Worm (Caenorhabditis elegans) whole organism, mixed stage, embryonic: ENCODE measurements around the gene K01A6.5.

Experiments used
- M03D4.4 ChIP-seq: sonication (generic microtip); optimal IDR thresholded peaks from 2 replicates; lab custom pipeline; 2017; ENCODE audit warnings: mild to moderate bottlenecking, missing genetic modification characterization, missing compliant biosample characterization
- bed-3 ChIP-seq: fragments of 200-800 bp; sonication (Bioruptor generic); optimal IDR thresholded peaks from 3 replicates; lab custom pipeline; 2018; ENCODE audit warnings: mild to moderate bottlenecking, missing genetic modification characterization, moderate library complexity, missing compliant biosample characterization
- blmp-1 ChIP-seq: fragments of 150-350 bp; optimal IDR thresholded peaks from 2 replicates; lab custom pipeline; 2014; ENCODE audit warnings: missing biosample characterization, missing genetic modification characterization
- ceh-39 ChIP-seq: fragments of 150-350 bp; optimal IDR thresholded peaks from 2 replicates; lab custom pipeline; 2014; ENCODE audit warnings: missing biosample characterization, missing genetic modification characterization
- ceh-43 ChIP-seq: fragments of 200-800 bp; sonication (Bioruptor generic); optimal IDR thresholded peaks from 2 replicates; lab custom pipeline; 2018; ENCODE audit warnings: mild to moderate bottlenecking, missing genetic modification characterization, moderate library complexity, missing compliant biosample characterization
- ceh-83 ChIP-seq: fragments of 200-800 bp; sonication (Bioruptor generic); optimal IDR thresholded peaks from 2 replicates; lab custom pipeline; 2018; ENCODE audit warnings: mild to moderate bottlenecking, missing genetic modification characterization, missing compliant biosample characterization
- ces-1 ChIP-seq: fragments of 150-350 bp; optimal IDR thresholded peaks from 2 replicates; lab custom pipeline; 2014; ENCODE audit warnings: missing biosample characterization, missing genetic modification reagents, missing genetic modification characterization
- cnd-1 ChIP-seq: fragments of 200-800 bp; sonication (Bioruptor generic); optimal IDR thresholded peaks from 2 replicates; lab custom pipeline; 2018; ENCODE audit warnings: mild to moderate bottlenecking, missing genetic modification characterization, missing compliant biosample characterization
- drap-1 ChIP-seq: fragments of 200-800 bp; sonication (Bioruptor generic); optimal IDR thresholded peaks from 3 replicates; lab custom pipeline; 2018; ENCODE audit warnings: mild to moderate bottlenecking, missing genetic modification characterization, missing compliant biosample characterization
- elt-1 ChIP-seq: sonication (generic microtip); optimal IDR thresholded peaks from 2 replicates; lab custom pipeline; 2017; ENCODE audit warnings: missing genetic modification characterization, mild to moderate bottlenecking, missing compliant biosample characterization, antibody characterized with exemption, moderate library complexity, borderline replicate concordance; ENCODE audit not compliant: insufficient read depth
- elt-3 ChIP-seq: fragments of 150-350 bp; optimal IDR thresholded peaks from 2 replicates; lab custom pipeline; 2014; ENCODE audit warnings: missing biosample characterization, missing genetic modification characterization
- flh-1 ChIP-seq: fragments of 200-800 bp; sonication (Bioruptor generic); optimal IDR thresholded peaks from 2 replicates; lab custom pipeline; 2018; ENCODE audit warnings: mild to moderate bottlenecking, missing genetic modification characterization, moderate library complexity, missing compliant biosample characterization
- ham-2 ChIP-seq: fragments of 200-800 bp; sonication (Bioruptor generic); optimal IDR thresholded peaks from 2 replicates; lab custom pipeline; 2018; ENCODE audit warnings: mild to moderate bottlenecking, missing genetic modification characterization, missing compliant biosample characterization
- hlh-1 ChIP-seq: fragments of 150-350 bp; optimal IDR thresholded peaks from 2 replicates; lab custom pipeline; 2014; ENCODE audit warnings: missing biosample characterization, missing genetic modification reagents, missing genetic modification characterization
- lin-13 ChIP-seq: fragments of 150-350 bp; optimal IDR thresholded peaks from 2 replicates; lab custom pipeline; 2014; ENCODE audit warnings: missing biosample characterization, missing genetic modification characterization
- lin-32 ChIP-seq: fragments of 200-800 bp; sonication (Bioruptor generic); optimal IDR thresholded peaks from 2 replicates; lab custom pipeline; 2018; ENCODE audit warnings: mild to moderate bottlenecking, missing genetic modification characterization, missing compliant biosample characterization
- lsy-2 ChIP-seq: fragments of 150-350 bp; optimal IDR thresholded peaks from 2 replicates; lab custom pipeline; 2014; ENCODE audit warnings: missing biosample characterization, missing genetic modification characterization
- mab-5 ChIP-seq: fragments of 150-350 bp; optimal IDR thresholded peaks from 2 replicates; lab custom pipeline; 2014; ENCODE audit warnings: missing biosample characterization, missing genetic modification characterization
- mep-1 ChIP-seq: fragments of 150-350 bp; optimal IDR thresholded peaks from 2 replicates; lab custom pipeline; 2017; ENCODE audit warnings: missing biosample characterization, missing genetic modification reagents, missing genetic modification characterization, inconsistent platforms
- mls-2 ChIP-seq: sonication (generic microtip); optimal IDR thresholded peaks from 2 replicates; lab custom pipeline; 2016; ENCODE audit warnings: mild to moderate bottlenecking, missing genetic modification characterization, moderate library complexity, missing compliant biosample characterization
- nhr-12 ChIP-seq: fragments of 150-350 bp; optimal IDR thresholded peaks from 2 replicates; lab custom pipeline; 2014; ENCODE audit warnings: missing biosample characterization, missing genetic modification characterization
- nhr-28 ChIP-seq: fragments of 150-350 bp; optimal IDR thresholded peaks from 2 replicates; lab custom pipeline; 2014; ENCODE audit warnings: missing biosample characterization, missing genetic modification characterization
- pha-4 ChIP-seq: fragments of 150-350 bp; optimal IDR thresholded peaks from 2 replicates; lab custom pipeline; 2018; ENCODE audit warnings: missing biosample characterization, missing genetic modification reagents, missing genetic modification characterization
- sem-2 ChIP-seq: fragments of 200-800 bp; sonication (Bioruptor generic); optimal IDR thresholded peaks from 2 replicates; lab custom pipeline; 2018; ENCODE audit warnings: mild to moderate bottlenecking, missing genetic modification characterization, missing compliant biosample characterization
- snpc-4 ChIP-seq: fragments of 150-350 bp; optimal IDR thresholded peaks from 2 replicates; lab custom pipeline; 2014; ENCODE audit warnings: missing biosample characterization, missing genetic modification characterization
- sptf-1 ChIP-seq: sonication (generic microtip); optimal IDR thresholded peaks from 2 replicates; lab custom pipeline; 2017; ENCODE audit warnings: mild to moderate bottlenecking, missing genetic modification characterization, moderate library complexity, missing compliant biosample characterization
- tbx-8 ChIP-seq: fragments of 200-800 bp; sonication (Bioruptor generic); optimal IDR thresholded peaks from 2 replicates; lab custom pipeline; 2018; ENCODE audit warnings: mild to moderate bottlenecking, missing genetic modification characterization, moderate library complexity, missing compliant biosample characterization
- unc-120 ChIP-seq: sonication (generic microtip); optimal IDR thresholded peaks from 2 replicates; lab custom pipeline; 2017; ENCODE audit warnings: missing genetic modification characterization, missing compliant biosample characterization; ENCODE audit not compliant: poor library complexity, severe bottlenecking
- unc-39 ChIP-seq: fragments of 150-350 bp; optimal IDR thresholded peaks from 2 replicates; lab custom pipeline; 2014; ENCODE audit warnings: missing biosample characterization, missing genetic modification characterization
- unc-62 ChIP-seq: fragments of 150-350 bp; optimal IDR thresholded peaks from 2 replicates; lab custom pipeline; 2014; ENCODE audit warnings: missing biosample characterization, missing genetic modification reagents, missing genetic modification characterization
- zip-8 ChIP-seq: fragments of 150-350 bp; optimal IDR thresholded peaks from 2 replicates; lab custom pipeline; 2014; ENCODE audit warnings: missing biosample characterization, missing genetic modification characterization

K01A6.5 gene

ce11 chrIV:11772119-11772518, 29.6 kb downstream of the K01A6.5 start:
- TF ChIP-seq mab-5 (tag; lab: Kevin White, UChicago) (no peak), hlh-1 (tag; lab: Kevin White, UChicago) (no peak), nhr-28 (tag; lab: Kevin White, UChicago) (no peak), elt-1 (tag; lab: Kevin White, UChicago) (no peak), lin-13 (tag; lab: Kevin White, UChicago) (no peak), lin-32 (no peak), ceh-43 (no peak), mls-2 (tag; lab: Kevin White, UChicago) (no peak), sem-2 (no peak), flh-1 (GFP tag; lab: Kevin White, UChicago) (no peak), lsy-2 (tag; lab: Kevin White, UChicago) (no peak), ces-1 (GFP tag; lab: Kevin White, UChicago) (no peak), ceh-39 (no peak), pha-4 (tag; lab: Kevin White, UChicago) (no peak), blmp-1 (no peak), cnd-1 (tag; lab: Kevin White, UChicago) (no peak), bed-3 (GFP tag; lab: Kevin White, UChicago) (no peak), elt-3 (no peak)

- TF ChIP-seq sem-2 (no peak), hlh-1 (tag; lab: Kevin White, UChicago) (no peak), nhr-12 (tag; lab: Kevin White, UChicago) (no peak), lin-13 (tag; lab: Kevin White, UChicago) (no peak), lsy-2 (tag; lab: Kevin White, UChicago) (no peak), unc-120 (no peak), ceh-43 (no peak), mab-5 (tag; lab: Kevin White, UChicago) (no peak), unc-39 (no peak), unc-62 (GFP tag; lab: Kevin White, UChicago) (no peak), ceh-39 (no peak), mls-2 (tag; lab: Kevin White, UChicago) (no peak), ham-2 (GFP tag; lab: Kevin White, UChicago) (no peak), ceh-83 (GFP tag; lab: Kevin White, UChicago) (no peak), M03D4.4 (tag; lab: Kevin White, UChicago) (no peak), flh-1 (GFP tag; lab: Kevin White, UChicago) (no peak)
Measured at ce11 chrIV:11773692-11774225, 31.3 kb downstream of the K01A6.5 start, which contains the start of gene lips-5. Gene lips-5 (minus strand): TSS chrIV:11773742.

- peak; percentile 15 for TF ChIP-seq ces-1 (GFP tag; lab: Kevin White, UChicago)
- no peak for TF ChIP-seq elt-3
Measured at ce11 chrIV:11776968-11777467, 34.5 kb downstream of the K01A6.5 start.

ce11 chrIV:11779028-11779427, 36.5 kb downstream of the K01A6.5 start, which contains the start of gene lpr-2:
Gene lpr-2 (plus strand): TSS chrIV:11779216.
- TF ChIP-seq cnd-1 (tag; lab: Kevin White, UChicago) (no peak), lin-13 (tag; lab: Kevin White, UChicago) (no peak), unc-62 (GFP tag; lab: Kevin White, UChicago) (peak; percentile 66), M03D4.4 (tag; lab: Kevin White, UChicago) (no peak), sptf-1 (no peak), sem-2 (no peak), ham-2 (GFP tag; lab: Kevin White, UChicago) (no peak), hlh-1 (tag; lab: Kevin White, UChicago) (peak; percentile 80), ceh-39 (no peak), nhr-28 (tag; lab: Kevin White, UChicago) (no peak), tbx-8 (GFP tag; lab: Kevin White, UChicago) (no peak), mep-1 (tag; lab: Kevin White, UChicago) (no peak), blmp-1 (no peak), ceh-43 (no peak), unc-39 (no peak), zip-8 (no peak), unc-120 (no peak), mab-5 (tag; lab: Kevin White, UChicago) (peak; percentile 54), snpc-4 (tag; lab: Kevin White, UChicago) (no peak), bed-3 (GFP tag; lab: Kevin White, UChicago) (no peak), flh-1 (GFP tag; lab: Kevin White, UChicago) (no peak), drap-1 (no peak)
